Fruit fly (Drosophila melanogaster) whole organism: Measurements from ENCODE around the gene CG15258.

Source experiments
- CG8478 ChIP-seq: fragments of >200 bp; optimal IDR thresholded peaks from 2 replicates; lab custom pipeline; 2018; ENCODE audit warnings: inconsistent platforms
- Dll ChIP-seq: fragments of >200 bp; optimal IDR thresholded peaks from 2 replicates; lab custom pipeline; 2017
- EcR ChIP-seq, 2 experiments: fragments of >200 bp; optimal IDR thresholded peaks; 2 replicates each; lab custom pipeline; 2017; ENCODE audit warnings: missing biosample characterization in 2 of 2, missing genetic modification characterization in 2 of 2, missing genetic modification reagents in 2 of 2
- pan ChIP-seq: fragments of >200 bp; optimal IDR thresholded peaks from 2 replicates; lab custom pipeline; 2017
- psq ChIP-seq: fragments of >200 bp; optimal IDR thresholded peaks from 2 replicates; lab custom pipeline; 2017
- usp ChIP-seq: fragments of >200 bp; optimal IDR thresholded peaks from 2 replicates; lab custom pipeline; 2017; ENCODE audit warnings: missing biosample characterization, missing genetic modification characterization, mixed read lengths

dm6 chr2L:15314903-15315302 lies 46.5 kb downstream of the CG15258 start:
- TF ChIP-seq psq (no peak), usp (GFP tag; lab: Kevin White, UChicago) (no peak), pan (lab: Kevin White, UChicago) (no peak), EcR (GFP tag; optimal IDR thresholded peaks at IDR 0.05; lab: Kevin White, UChicago) (no peak), Dll (no peak), CG8478 (lab: Kevin White, UChicago) (no peak)
